Fruit fly (Drosophila melanogaster) whole organism, pupa: ENCODE data around the gene drongo.

Experiments used
- CG10348 ChIP-seq: fragments of 200-800 bp; sonication (Bioruptor generic); IDR thresholded peaks from 2 replicates; pipeline ENCODE4 v1.3.6; 2022; ENCODE audit warnings: missing biosample characterization, missing genetic modification characterization
- CG12605 ChIP-seq: fragments of 200-800 bp; sonication (Bioruptor generic); IDR thresholded peaks from 2 replicates; pipeline ENCODE4 v1.3.6; 2022; ENCODE audit warnings: missing biosample characterization, missing genetic modification characterization
- CG13204 ChIP-seq: fragments of 200-800 bp; sonication (Bioruptor generic); optimal IDR thresholded peaks from 2 replicates; lab custom pipeline; 2018; ENCODE audit warnings: missing biosample characterization, mild to moderate bottlenecking, missing genetic modification characterization, moderate library complexity
- CG14655 ChIP-seq: fragments of 200-800 bp; sonication (Bioruptor generic); optimal IDR thresholded peaks from 3 replicates; lab custom pipeline; 2017; ENCODE audit warnings: mild to moderate bottlenecking, missing biosample characterization, missing genetic modification reagents, missing genetic modification characterization
- CG15710 ChIP-seq: fragments of 200-800 bp; sonication (Bioruptor generic); optimal IDR thresholded peaks from 2 replicates; lab custom pipeline; 2018; ENCODE audit warnings: missing biosample characterization, mild to moderate bottlenecking, missing genetic modification characterization, moderate library complexity
- CG17806 ChIP-seq: fragments of 200-800 bp; sonication (Bioruptor generic); optimal IDR thresholded peaks from 2 replicates; lab custom pipeline; 2018; ENCODE audit warnings: missing biosample characterization, mild to moderate bottlenecking, missing genetic modification characterization, moderate library complexity
- CG32121 ChIP-seq: fragments of 200-800 bp; sonication (Bioruptor generic); IDR thresholded peaks from 2 replicates; pipeline ENCODE4 v1.3.6; 2022; ENCODE audit warnings: missing biosample characterization, missing genetic modification characterization
- CG34367 ChIP-seq: fragments of 200-800 bp; sonication (Bioruptor generic); optimal IDR thresholded peaks from 2 replicates; lab custom pipeline; 2018; ENCODE audit warnings: missing biosample characterization, mild to moderate bottlenecking, missing genetic modification characterization
- CG4496 ChIP-seq: fragments of 200-800 bp; sonication (Bioruptor generic); IDR thresholded peaks from 3 replicates; pipeline ENCODE4 v1.3.6; 2022; ENCODE audit warnings: missing biosample characterization, missing genetic modification characterization
- CG8159 ChIP-seq: fragments of 200-800 bp; sonication (Bioruptor generic); optimal IDR thresholded peaks from 3 replicates; lab custom pipeline; 2018; ENCODE audit warnings: missing biosample characterization, mild to moderate bottlenecking, missing genetic modification characterization, moderate library complexity
- CG8301 ChIP-seq: fragments of 200-800 bp; sonication (Bioruptor generic); optimal IDR thresholded peaks from 2 replicates; lab custom pipeline; 2018; ENCODE audit warnings: missing biosample characterization, mild to moderate bottlenecking, missing genetic modification characterization
- CG9948 ChIP-seq: fragments of 200-800 bp; sonication (Bioruptor generic); optimal IDR thresholded peaks from 2 replicates; lab custom pipeline; 2018; ENCODE audit warnings: missing biosample characterization, mild to moderate bottlenecking, missing genetic modification characterization, moderate library complexity
- D1 ChIP-seq: fragments of 200-800 bp; sonication (Bioruptor generic); optimal IDR thresholded peaks from 2 replicates; lab custom pipeline; 2018; ENCODE audit warnings: missing biosample characterization, mild to moderate bottlenecking, missing genetic modification characterization, moderate library complexity
- EcR ChIP-seq: fragments of 200-800 bp; sonication (Bioruptor generic); optimal IDR thresholded peaks from 3 replicates; lab custom pipeline; 2019; ENCODE audit warnings: missing biosample characterization, missing genetic modification characterization, mild to moderate bottlenecking, moderate library complexity, missing genetic modification reagents
- Ets98B ChIP-seq: fragments of 200-800 bp; sonication (Bioruptor generic); IDR thresholded peaks from 2 replicates; pipeline ENCODE4 v1.3.6; 2022; ENCODE audit warnings: missing biosample characterization, missing genetic modification characterization
- Pif1A ChIP-seq: fragments of 200-800 bp; sonication (Bioruptor generic); optimal IDR thresholded peaks from 3 replicates; lab custom pipeline; 2016; ENCODE audit warnings: missing biosample characterization, missing genetic modification characterization
- Pif1B ChIP-seq: fragments of 200-800 bp; sonication (Bioruptor generic); optimal IDR thresholded peaks from 3 replicates; lab custom pipeline; 2016; ENCODE audit warnings: missing biosample characterization, missing genetic modification characterization
- Snoo ChIP-seq: fragments of 200-800 bp; sonication (Bioruptor generic); optimal IDR thresholded peaks from 3 replicates; lab custom pipeline; 2017; ENCODE audit warnings: missing biosample characterization, mild to moderate bottlenecking, missing genetic modification characterization, inconsistent platforms
- fd96Ca ChIP-seq: fragments of 200-800 bp; sonication (Bioruptor generic); IDR thresholded peaks from 3 replicates; pipeline ENCODE4 v1.3.6; 2022; ENCODE audit warnings: missing biosample characterization, missing genetic modification characterization
- gl ChIP-seq: fragments of 200-800 bp; sonication (Bioruptor generic); optimal IDR thresholded peaks from 2 replicates; lab custom pipeline; 2018; ENCODE audit warnings: missing biosample characterization, mild to moderate bottlenecking, missing genetic modification characterization
- rn ChIP-seq: fragments of 200-800 bp; sonication (Bioruptor generic); IDR thresholded peaks from 2 replicates; pipeline ENCODE4 v1.3.6; 2022; ENCODE audit warnings: missing biosample characterization, missing genetic modification characterization

drongo gene

dm6 chr2L:870749-871418 lies 20.0 kb upstream of the drongo start:
- TF ChIP-seq CG15710 (tag; lab: Kevin White, UChicago) = peak; percentile 62
- TF ChIP-seq gl (tag; lab: Kevin White, UChicago) = no peak
- TF ChIP-seq CG17806 (tag; lab: Kevin White, UChicago) = peak; percentile 38
- peak; percentile 37 for TF ChIP-seq CG9948 (tag; lab: Kevin White, UChicago)
- TF ChIP-seq CG13204 = no peak
- no peak for TF ChIP-seq CG10348
- TF ChIP-seq CG4496 (GFP tag; lab: Robert Waterston, UW) = peak; percentile 81
- no peak for TF ChIP-seq D1 (tag; lab: Kevin White, UChicago)
- peak; percentile 30; the same call in 1 of the 2 replicates for TF ChIP-seq Ets98B (GFP tag; lab: Robert Waterston, UW)
- peak; percentile 12 for TF ChIP-seq Snoo (tag; lab: Kevin White, UChicago)
- TF ChIP-seq EcR (GFP tag; lab: Kevin White, UChicago) = no peak
- peak; percentile 76; the same call in 2 of the 3 replicates for TF ChIP-seq fd96Ca (GFP tag; lab: Robert Waterston, UW)
- TF ChIP-seq CG12605 (GFP tag; lab: Robert Waterston, UW) = no peak; the same call in 1 of the 2 replicates
- peak; percentile 15 for TF ChIP-seq Pif1B (GFP tag; lab: Kevin White, UChicago)
- peak; percentile 55 for TF ChIP-seq CG8159 (tag; lab: Kevin White, UChicago)
- peak; percentile 43 for TF ChIP-seq CG8301 (tag; lab: Kevin White, UChicago)
- TF ChIP-seq Pif1A (GFP tag; lab: Kevin White, UChicago) = peak; percentile 15
- peak; percentile 59; the same call in 1 of the 2 replicates for TF ChIP-seq CG32121 (GFP tag; lab: Robert Waterston, UW)
- no peak for TF ChIP-seq CG14655
- TF ChIP-seq rn (GFP tag; lab: Robert Waterston, UW) = peak; percentile 36; the same call in 1 of the 2 replicates
- peak; percentile 53 for TF ChIP-seq CG34367 (tag; lab: Kevin White, UChicago)

- no peak for TF ChIP-seq gl (tag; lab: Kevin White, UChicago)
- no peak for TF ChIP-seq CG12605 (GFP tag; lab: Robert Waterston, UW)
- no peak for TF ChIP-seq Pif1A (GFP tag; lab: Kevin White, UChicago)
- TF ChIP-seq CG15710 (tag; lab: Kevin White, UChicago) = no peak
- no peak for TF ChIP-seq CG32121 (GFP tag; lab: Robert Waterston, UW)
- TF ChIP-seq CG17806 (tag; lab: Kevin White, UChicago) = no peak
- TF ChIP-seq fd96Ca (GFP tag; lab: Robert Waterston, UW) = no peak
- TF ChIP-seq D1 (tag; lab: Kevin White, UChicago) = no peak
- no peak for TF ChIP-seq CG34367 (tag; lab: Kevin White, UChicago)
- no peak for TF ChIP-seq CG8159 (tag; lab: Kevin White, UChicago)
- TF ChIP-seq CG4496 (GFP tag; lab: Robert Waterston, UW) = no peak
- no peak for TF ChIP-seq CG10348
Measured at dm6 chr2L:870285-870684, 19.4 kb upstream of the drongo start, which contains the start of gene PNUTS. TSS of gene PNUTS (plus strand) at chr2L:870465.

dm6 chr2L:869497-870040 lies 18.7 kb upstream of the drongo start, which contains the start of gene dbe:
TSS of gene dbe (minus strand) at chr2L:869857.
- TF ChIP-seq CG10348 (no peak), EcR (GFP tag; lab: Kevin White, UChicago) (no peak), CG12605 (GFP tag; lab: Robert Waterston, UW) (no peak), CG9948 (tag; lab: Kevin White, UChicago) (no peak), Snoo (tag; lab: Kevin White, UChicago) (no peak), CG14655 (no peak), CG4496 (GFP tag; lab: Robert Waterston, UW) (no peak), CG8159 (tag; lab: Kevin White, UChicago) (no peak), Pif1B (GFP tag; lab: Kevin White, UChicago) (no peak), rn (GFP tag; lab: Robert Waterston, UW) (no peak), CG17806 (tag; lab: Kevin White, UChicago) (no peak), Ets98B (GFP tag; lab: Robert Waterston, UW) (no peak), fd96Ca (GFP tag; lab: Robert Waterston, UW) (no peak), gl (tag; lab: Kevin White, UChicago) (no peak), CG15710 (tag; lab: Kevin White, UChicago) (no peak), CG32121 (GFP tag; lab: Robert Waterston, UW) (no peak)

- no peak for TF ChIP-seq Snoo (tag; lab: Kevin White, UChicago)
- TF ChIP-seq CG4496 (GFP tag; lab: Robert Waterston, UW) = no peak
- TF ChIP-seq CG10348 = no peak
- no peak for TF ChIP-seq CG8159 (tag; lab: Kevin White, UChicago)
- TF ChIP-seq EcR (GFP tag; lab: Kevin White, UChicago) = no peak
- TF ChIP-seq CG17806 (tag; lab: Kevin White, UChicago) = no peak
Measured at dm6 chr2L:868961-869360, 18.1 kb upstream of the drongo start.

dm6 chr2L:867899-868605 lies 17.2 kb upstream of the drongo start, which contains the start of gene aru:
TSS of gene aru (minus strand) at chr2L:868354.
- TF ChIP-seq CG13204 (peak; percentile 7), CG14655 (peak; percentile 29), CG8301 (tag; lab: Kevin White, UChicago) (peak; percentile 32), CG4496 (GFP tag; lab: Robert Waterston, UW) (peak; percentile 41; the same call in 1 of the 3 replicates), CG15710 (tag; lab: Kevin White, UChicago) (peak; percentile 33), fd96Ca (GFP tag; lab: Robert Waterston, UW) (0 out of 3 replicates have a peak, but pooled peaks have one; percentile 7), Ets98B (GFP tag; lab: Robert Waterston, UW) (peak; percentile 52), Pif1B (GFP tag; lab: Kevin White, UChicago) (peak; percentile 60), CG10348 (no peak), CG9948 (tag; lab: Kevin White, UChicago) (peak; percentile 6), EcR (GFP tag; lab: Kevin White, UChicago) (peak; percentile 36), Pif1A (GFP tag; lab: Kevin White, UChicago) (peak; percentile 3), Snoo (tag; lab: Kevin White, UChicago) (no peak), CG8159 (tag; lab: Kevin White, UChicago) (peak; percentile 44), CG32121 (GFP tag; lab: Robert Waterston, UW) (peak; percentile 34; the same call in 1 of the 2 replicates), gl (tag; lab: Kevin White, UChicago) (no peak)
